Worm (Caenorhabditis elegans) whole organism, L2 larva: Measurements from ENCODE around the gene F35B12.9.
A peak's percentile ranks its signal among the peaks of the same experiment; 100 is the strongest.

ENCODE experiments used
- C34F6.9 ChIP-seq: fragments of 150-350 bp; optimal IDR thresholded peaks from 2 replicates; lab custom pipeline; 2014; ENCODE audit warnings: missing biosample characterization, missing genetic modification characterization
- F13H6.1 ChIP-seq: sonication (generic microtip); optimal IDR thresholded peaks from 2 replicates; lab custom pipeline; 2016; ENCODE audit warnings: missing genetic modification characterization, missing compliant biosample characterization
- ZK546.5 ChIP-seq: sonication (generic microtip); optimal IDR thresholded peaks from 2 replicates; lab custom pipeline; 2017; ENCODE audit warnings: missing biosample characterization, missing genetic modification characterization
- alr-1 ChIP-seq: fragments of 150-350 bp; optimal IDR thresholded peaks from 2 replicates; lab custom pipeline; 2014; ENCODE audit warnings: missing biosample characterization, missing genetic modification characterization
- ama-1 ChIP-seq: fragments of 150-350 bp; optimal IDR thresholded peaks from 2 replicates; lab custom pipeline; 2018; ENCODE audit warnings: inconsistent platforms
- blmp-1 ChIP-seq: sonication (generic microtip); optimal IDR thresholded peaks from 2 replicates; lab custom pipeline; 2017; ENCODE audit warnings: missing genetic modification characterization, mild to moderate bottlenecking, missing compliant biosample characterization, antibody characterized with exemption, moderate library complexity; ENCODE audit not compliant: insufficient read depth
- ceh-82 ChIP-seq: fragments of 150-350 bp; optimal IDR thresholded peaks from 2 replicates; lab custom pipeline; 2014; ENCODE audit warnings: missing biosample characterization, missing genetic modification characterization
- crh-2 ChIP-seq: sonication (generic microtip); optimal IDR thresholded peaks from 2 replicates; lab custom pipeline; 2017; ENCODE audit warnings: missing biosample characterization, missing genetic modification characterization
- elt-3 ChIP-seq: sonication (generic microtip); optimal IDR thresholded peaks from 2 replicates; lab custom pipeline; 2017; ENCODE audit warnings: missing biosample characterization, missing genetic modification characterization
- fos-1 ChIP-seq: fragments of 150-350 bp; optimal IDR thresholded peaks from 2 replicates; lab custom pipeline; 2014; ENCODE audit warnings: missing biosample characterization, missing genetic modification characterization
- gmeb-1 ChIP-seq: fragments of 150-350 bp; optimal IDR thresholded peaks from 2 replicates; lab custom pipeline; 2014; ENCODE audit warnings: missing biosample characterization, missing genetic modification characterization
- lin-39 ChIP-seq: fragments of 150-350 bp; optimal IDR thresholded peaks from 2 replicates; lab custom pipeline; 2014; ENCODE audit warnings: missing biosample characterization, missing genetic modification reagents, missing genetic modification characterization
- lsy-2 ChIP-seq, 2 experiments: fragments of 150-350 bp in 1 of 2; sonication (generic microtip) in 1 of 2; optimal IDR thresholded peaks; 2 replicates each; lab custom pipeline; 2014 to 2017; ENCODE audit warnings: missing biosample characterization in 2 of 2, missing genetic modification characterization in 2 of 2
- nhr-10 ChIP-seq: sonication (generic microtip); optimal IDR thresholded peaks from 2 replicates; lab custom pipeline; 2017; ENCODE audit warnings: missing biosample characterization, missing genetic modification characterization
- nhr-129 ChIP-seq: fragments of 150-350 bp; optimal IDR thresholded peaks from 2 replicates; lab custom pipeline; 2014; ENCODE audit warnings: missing biosample characterization, missing genetic modification characterization
- nhr-23 ChIP-seq: fragments of 150-350 bp; optimal IDR thresholded peaks from 2 replicates; lab custom pipeline; 2014; ENCODE audit warnings: missing biosample characterization, missing genetic modification reagents, missing genetic modification characterization
- nhr-6 ChIP-seq: fragments of 150-350 bp; optimal IDR thresholded peaks from 2 replicates; lab custom pipeline; 2014; ENCODE audit warnings: missing biosample characterization, missing genetic modification characterization
- nhr-77 ChIP-seq: fragments of 150-350 bp; optimal IDR thresholded peaks from 2 replicates; lab custom pipeline; 2014; ENCODE audit warnings: missing biosample characterization, missing genetic modification characterization
- peb-1 ChIP-seq: fragments of 150-350 bp; optimal IDR thresholded peaks from 2 replicates; lab custom pipeline; 2014; ENCODE audit warnings: missing biosample characterization, missing genetic modification characterization
- sem-4 ChIP-seq: fragments of 150-350 bp; optimal IDR thresholded peaks from 2 replicates; lab custom pipeline; 2014; ENCODE audit warnings: missing biosample characterization, missing genetic modification reagents, missing genetic modification characterization
- skn-1 ChIP-seq: sonication (generic microtip); optimal IDR thresholded peaks from 2 replicates; lab custom pipeline; 2017; ENCODE audit warnings: missing biosample characterization, missing genetic modification characterization
- sma-3 ChIP-seq: sonication (generic microtip); optimal IDR thresholded peaks from 2 replicates; lab custom pipeline; 2016; ENCODE audit warnings: missing genetic modification reagents, missing genetic modification characterization, missing compliant biosample characterization
- sma-9 ChIP-seq, 2 experiments: fragments of 150-350 bp in 1 of 2; sonication (generic microtip) in 1 of 2; optimal IDR thresholded peaks; 2 replicates each; lab custom pipeline; 2014 to 2016; ENCODE audit warnings: missing genetic modification characterization in 2 of 2, mild to moderate bottlenecking in 1 of 2, missing biosample characterization in 1 of 2, missing compliant biosample characterization in 1 of 2, missing genetic modification reagents in 1 of 2, moderate library complexity in 1 of 2
- unc-55 ChIP-seq: fragments of 150-350 bp; sonication (generic microtip); optimal IDR thresholded peaks from 3 replicates; lab custom pipeline; 2014; ENCODE audit warnings: missing biosample characterization, missing genetic modification reagents, missing genetic modification characterization
- zag-1 ChIP-seq: fragments of 150-350 bp; optimal IDR thresholded peaks from 2 replicates; lab custom pipeline; 2014; ENCODE audit warnings: missing biosample characterization, missing genetic modification characterization
- ztf-1 ChIP-seq: fragments of 200-800 bp; sonication (Bioruptor generic); conservative IDR thresholded peaks from 2 replicates; pipeline ENCODE4 v1.3.6; 2022; ENCODE audit warnings: missing genetic modification characterization, missing compliant biosample characterization
- ztf-11 ChIP-seq: sonication (generic microtip); optimal IDR thresholded peaks from 2 replicates; lab custom pipeline; 2017; ENCODE audit warnings: missing biosample characterization, missing genetic modification characterization
- ztf-4 ChIP-seq: fragments of 150-350 bp; optimal IDR thresholded peaks from 2 replicates; lab custom pipeline; 2014; ENCODE audit warnings: missing biosample characterization, missing genetic modification characterization

Gene F35B12.9

DNA sequence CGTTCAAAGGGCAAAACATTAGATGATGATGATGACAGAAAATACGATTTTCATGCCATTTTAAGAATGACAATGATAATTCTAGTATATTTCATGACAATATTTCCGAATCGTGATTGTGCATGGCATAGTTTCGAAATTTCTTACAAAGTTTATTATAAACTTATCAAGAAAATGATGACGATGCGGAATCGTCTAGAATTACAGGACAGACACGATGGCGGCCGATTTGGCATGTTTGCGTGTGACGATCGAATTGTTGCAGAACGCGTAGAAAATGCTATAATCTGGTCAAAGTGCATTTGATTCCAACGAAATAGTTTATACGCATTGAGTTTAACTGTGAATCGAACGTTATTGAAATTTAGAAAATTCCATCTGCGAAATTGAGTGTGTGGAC is 48.3 kb downstream of the F35B12.9 start:
- TF ChIP-seq sma-3 (GFP tag; lab: Kevin White, UChicago) (peak; percentile 55), peb-1 (tag; lab: Kevin White, UChicago) (no peak), unc-55 (no peak), nhr-23 (tag; lab: Kevin White, UChicago) (no peak), nhr-129 (tag; lab: Kevin White, UChicago) (no peak), zag-1 (tag; lab: Kevin White, UChicago) (no peak), ztf-11 (tag; lab: Kevin White, UChicago) (no peak), lin-39 (tag; lab: Kevin White, UChicago) (no peak), ama-1 (no peak), F13H6.1 (tag; lab: Kevin White, UChicago) (no peak), sem-4 (tag; lab: Kevin White, UChicago) (no peak), C34F6.9 (tag; lab: Kevin White, UChicago) (no peak), sma-9 (GFP tag; optimal IDR thresholded peaks at IDR 0.05; lab: Kevin White, UChicago) (peak; percentile 89), sma-9 (tag; optimal IDR thresholded peaks at IDR 0.05; lab: Kevin White, UChicago) (no peak), crh-2 (tag; lab: Kevin White, UChicago) (peak; percentile 43), alr-1 (tag; lab: Kevin White, UChicago) (no peak), elt-3 (tag; lab: Kevin White, UChicago) (no peak)

DNA sequence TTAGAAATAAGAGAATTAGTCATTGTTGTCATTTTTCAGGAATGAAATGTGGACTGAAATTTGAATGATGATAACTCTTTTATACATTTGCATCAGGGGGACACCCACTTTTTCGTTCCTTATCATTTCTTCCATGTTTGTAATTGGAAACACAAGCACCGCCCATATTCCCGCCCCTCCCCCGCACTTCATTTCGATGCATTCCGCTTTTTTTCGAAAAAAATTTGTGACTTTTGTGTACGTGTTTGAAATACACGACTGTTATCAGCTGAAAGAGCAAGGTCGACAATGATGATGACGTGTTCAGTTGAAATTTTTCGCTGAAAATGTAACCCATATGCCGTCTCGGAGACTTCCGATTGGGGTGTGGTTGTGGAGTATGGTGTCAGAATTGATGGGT is 49.7 kb downstream of the F35B12.9 start, which contains the start of gene zip-10:
Gene zip-10 (minus strand): TSS at position 43 of the 400 bp plus-strand sequence.
- no peak for TF ChIP-seq unc-55
- TF ChIP-seq ceh-82, result no peak
- TF ChIP-seq fos-1 (tag; lab: Kevin White, UChicago), result peak; percentile 79
- peak; percentile 50 for TF ChIP-seq F13H6.1 (tag; lab: Kevin White, UChicago)
- no peak for TF ChIP-seq ztf-4
- TF ChIP-seq nhr-77 (tag; lab: Kevin White, UChicago), result no peak
- TF ChIP-seq nhr-10 (tag; lab: Kevin White, UChicago), result no peak
- TF ChIP-seq lsy-2 (tag; optimal IDR thresholded peaks at IDR 0.05; lab: Kevin White, UChicago), result no peak
- TF ChIP-seq nhr-129 (tag; lab: Kevin White, UChicago), result no peak
- no peak for TF ChIP-seq skn-1
- TF ChIP-seq blmp-1 (tag; lab: Kevin White, UChicago), result no peak
- TF ChIP-seq sma-3 (GFP tag; lab: Kevin White, UChicago), result peak; percentile 27
- TF ChIP-seq gmeb-1, result peak; percentile 6
- peak; percentile 48 for TF ChIP-seq crh-2 (tag; lab: Kevin White, UChicago)
- no peak for TF ChIP-seq lin-39 (tag; lab: Kevin White, UChicago)
- TF ChIP-seq nhr-6 (tag; lab: Kevin White, UChicago), result no peak
- TF ChIP-seq sma-9 (GFP tag; optimal IDR thresholded peaks at IDR 0.05; lab: Kevin White, UChicago), result peak; percentile 82
- no peak for TF ChIP-seq sma-9 (tag; optimal IDR thresholded peaks at IDR 0.05; lab: Kevin White, UChicago)
- TF ChIP-seq ztf-1 (GFP tag; lab: Robert Waterston, UW), result no peak
- TF ChIP-seq ZK546.5 (tag; lab: Kevin White, UChicago), result no peak
